Fruit fly (Drosophila melanogaster): ENCODE measurements around the gene Tat.

- TF ChIP-seq CG7271 (tag; optimal IDR thresholded peaks at IDR 0.05) (no peak), Myb (GFP tag; optimal IDR thresholded peaks at IDR 0.05) (no peak), Sry-β (GFP tag; optimal IDR thresholded peaks at IDR 0.05) (no peak)
Observed at dm6 chrX:14221182-14221581, 39.8 kb upstream of the Tat start.

Measured in whole organism, embryonic.